Worm (Caenorhabditis elegans) whole organism, L4 larva: Measurements from ENCODE around the gene srh-39.

ENCODE experiments used
- D1046.2 ChIP-seq: fragments of 200-800 bp; sonication (Bioruptor generic); IDR thresholded peaks from 2 replicates; pipeline ENCODE4 v1.3.6; 2022; ENCODE audit warnings: missing genetic modification characterization, missing compliant biosample characterization
- F10B5.3 ChIP-seq: sonication (generic microtip); optimal IDR thresholded peaks from 2 replicates; lab custom pipeline; 2016; ENCODE audit warnings: mild to moderate bottlenecking, missing genetic modification characterization, missing compliant biosample characterization
- F37D6.2 ChIP-seq: sonication (generic microtip); optimal IDR thresholded peaks from 2 replicates; lab custom pipeline; 2016; ENCODE audit warnings: mild to moderate bottlenecking, missing genetic modification characterization, missing compliant biosample characterization
- F44E2.7 ChIP-seq: fragments of 200-800 bp; sonication (Bioruptor generic); IDR thresholded peaks from 2 replicates; pipeline ENCODE4 v2.1.2; 2022; ENCODE audit warnings: missing genetic modification characterization, missing compliant biosample characterization
- R02D3.7 ChIP-seq: fragments of 150-350 bp; sonication (generic microtip); optimal IDR thresholded peaks from 3 replicates; lab custom pipeline; 2014; ENCODE audit warnings: missing biosample characterization, missing genetic modification characterization
- T26A8.4 ChIP-seq: fragments of 200-800 bp; sonication (Bioruptor generic); IDR thresholded peaks from 2 replicates; pipeline ENCODE4 v1.3.6; 2022; ENCODE audit warnings: missing genetic modification characterization, missing compliant biosample characterization
- Y105C5A.15 ChIP-seq: fragments of 200-800 bp; sonication (Bioruptor generic); IDR thresholded peaks from 2 replicates; pipeline ENCODE4 v1.3.6; 2022; ENCODE audit warnings: missing genetic modification characterization, missing compliant biosample characterization
- Y75B8A.6 ChIP-seq: fragments of 200-800 bp; sonication (Bioruptor generic); IDR thresholded peaks from 2 replicates; pipeline ENCODE4 v1.3.6; 2022; ENCODE audit warnings: missing genetic modification reagents, missing genetic modification characterization, missing compliant biosample characterization
- aha-1 ChIP-seq: fragments of 150-350 bp; peaks from one replicate; lab custom pipeline; 2014; ENCODE audit warnings: missing biosample characterization, missing genetic modification characterization
- ceh-20 ChIP-seq: fragments of 200-800 bp; sonication (Bioruptor generic); IDR thresholded peaks from 2 replicates; pipeline ENCODE4 v1.3.6; 2022; ENCODE audit warnings: missing genetic modification reagents, missing genetic modification characterization, missing compliant biosample characterization
- ceh-32 ChIP-seq: sonication (generic microtip); optimal IDR thresholded peaks from 2 replicates; lab custom pipeline; 2016; ENCODE audit warnings: mild to moderate bottlenecking, missing genetic modification characterization, missing compliant biosample characterization; ENCODE audit not compliant: poor library complexity
- ces-1 ChIP-seq: fragments of 150-350 bp; sonication (generic microtip); optimal IDR thresholded peaks from 4 replicates; lab custom pipeline; 2014; ENCODE audit warnings: missing biosample characterization, missing genetic modification reagents, missing genetic modification characterization
- cey-2 ChIP-seq: sonication (generic microtip); optimal IDR thresholded peaks from 3 replicates; lab custom pipeline; 2017; ENCODE audit warnings: missing genetic modification characterization, mild to moderate bottlenecking, missing compliant biosample characterization, antibody characterized with exemption, borderline replicate concordance; ENCODE audit not compliant: insufficient read depth
- daf-16 ChIP-seq, 3 experiments: sonication (generic microtip); optimal IDR thresholded peaks; 2 replicates each; lab custom pipeline; 2016 to 2017; ENCODE audit warnings: missing genetic modification characterization in 3 of 3, missing genetic modification reagents in 3 of 3, mild to moderate bottlenecking in 2 of 3, missing compliant biosample characterization in 2 of 3, missing biosample characterization in 1 of 3, moderate library complexity in 1 of 3
- daf-8 ChIP-seq: fragments of 200-800 bp; sonication (Bioruptor generic); IDR thresholded peaks from 2 replicates; pipeline ENCODE4 v1.3.6; 2022; ENCODE audit warnings: missing genetic modification characterization, missing compliant biosample characterization
- dve-1 ChIP-seq: sonication (generic microtip); optimal IDR thresholded peaks from 2 replicates; lab custom pipeline; 2017; ENCODE audit warnings: antibody characterized with exemption, mild to moderate bottlenecking, missing genetic modification characterization, missing compliant biosample characterization; ENCODE audit not compliant: insufficient read depth
- fos-1 ChIP-seq: fragments of 150-350 bp; optimal IDR thresholded peaks from 2 replicates; lab custom pipeline; 2014; ENCODE audit warnings: missing biosample characterization, missing genetic modification characterization
- hlh-11 ChIP-seq: fragments of 200-800 bp; sonication (Bioruptor generic); optimal IDR thresholded peaks from 2 replicates; lab custom pipeline; 2018; ENCODE audit warnings: mild to moderate bottlenecking, missing genetic modification characterization, missing compliant biosample characterization
- hlh-30 ChIP-seq: sonication (generic microtip); optimal IDR thresholded peaks from 2 replicates; lab custom pipeline; 2017; ENCODE audit warnings: antibody characterized with exemption, mild to moderate bottlenecking, missing genetic modification characterization, missing compliant biosample characterization; ENCODE audit not compliant: insufficient read depth
- hmg-1.1 ChIP-seq: fragments of 200-800 bp; sonication (Bioruptor generic); IDR thresholded peaks from 2 replicates; pipeline ENCODE4 v1.3.6; 2022; ENCODE audit warnings: missing genetic modification reagents, missing genetic modification characterization, missing compliant biosample characterization
- lir-3 ChIP-seq: sonication (generic microtip); optimal IDR thresholded peaks from 2 replicates; lab custom pipeline; 2016; ENCODE audit warnings: mild to moderate bottlenecking, missing genetic modification characterization, missing compliant biosample characterization
- lsy-2 ChIP-seq, 2 experiments: fragments of 150-350 bp in 1 of 2; sonication (generic microtip) in 1 of 2; optimal IDR thresholded peaks; 2 replicates each; lab custom pipeline; 2014 to 2017; ENCODE audit warnings: missing biosample characterization in 2 of 2, missing genetic modification characterization in 2 of 2
- madf-5 ChIP-seq, 2 experiments: fragments of 200-800 bp; sonication (Bioruptor generic); IDR thresholded peaks; 2 replicates each; pipeline ENCODE4 v1.3.6; 2022; ENCODE audit warnings: missing compliant biosample characterization in 2 of 2, missing genetic modification characterization in 2 of 2
- mep-1 ChIP-seq: fragments of 150-350 bp; sonication (generic microtip); optimal IDR thresholded peaks from 3 replicates; lab custom pipeline; 2014; ENCODE audit warnings: missing biosample characterization, missing genetic modification characterization
- mes-2 ChIP-seq: sonication (generic microtip); optimal IDR thresholded peaks from 2 replicates; lab custom pipeline; 2016; ENCODE audit warnings: missing genotype, mild to moderate bottlenecking, missing genetic modification characterization, missing compliant biosample characterization; ENCODE audit not compliant: poor library complexity, severe bottlenecking
- mxl-3 ChIP-seq: fragments of 200-800 bp; sonication (Bioruptor generic); optimal IDR thresholded peaks from 2 replicates; lab custom pipeline; 2018; ENCODE audit warnings: mild to moderate bottlenecking, missing genetic modification characterization, missing compliant biosample characterization
- nhr-102 ChIP-seq: sonication (generic microtip); optimal IDR thresholded peaks from 2 replicates; lab custom pipeline; 2016; ENCODE audit warnings: mild to moderate bottlenecking, missing genetic modification characterization, moderate library complexity, missing compliant biosample characterization
- nhr-11 ChIP-seq: fragments of 150-350 bp; optimal IDR thresholded peaks from 2 replicates; lab custom pipeline; 2014; ENCODE audit warnings: missing biosample characterization, missing genetic modification characterization
- nhr-237 ChIP-seq: sonication (generic microtip); optimal IDR thresholded peaks from 2 replicates; lab custom pipeline; 2017; ENCODE audit warnings: missing biosample characterization, missing genetic modification characterization
- nhr-28 ChIP-seq: fragments of 150-350 bp; optimal IDR thresholded peaks from 2 replicates; lab custom pipeline; 2014; ENCODE audit warnings: missing biosample characterization, missing genetic modification characterization
- nhr-48 ChIP-seq: sonication (generic microtip); optimal IDR thresholded peaks from 2 replicates; lab custom pipeline; 2016; ENCODE audit warnings: mild to moderate bottlenecking, missing genetic modification characterization, missing compliant biosample characterization
- nhr-6 ChIP-seq: fragments of 150-350 bp; optimal IDR thresholded peaks from 2 replicates; lab custom pipeline; 2014; ENCODE audit warnings: missing biosample characterization, missing genetic modification characterization
- nhr-77 ChIP-seq: fragments of 150-350 bp; optimal IDR thresholded peaks from 2 replicates; lab custom pipeline; 2014; ENCODE audit warnings: missing biosample characterization, missing genetic modification characterization
- php-3 ChIP-seq: fragments of 200-800 bp; sonication (Bioruptor generic); IDR thresholded peaks from 2 replicates; pipeline ENCODE4 v1.3.6; 2022; ENCODE audit warnings: missing genetic modification reagents, missing genetic modification characterization, missing compliant biosample characterization
- pqm-1 ChIP-seq: sonication (generic microtip); optimal IDR thresholded peaks from 2 replicates; lab custom pipeline; 2017; ENCODE audit warnings: missing biosample characterization, missing genetic modification characterization
- tag-97 ChIP-seq: fragments of 200-800 bp; sonication (Bioruptor generic); IDR thresholded peaks from 2 replicates; pipeline ENCODE4 v1.3.6; 2022; ENCODE audit warnings: missing genetic modification characterization, missing compliant biosample characterization
- tra-1 ChIP-seq: fragments of 200-800 bp; sonication (Bioruptor generic); IDR thresholded peaks from 2 replicates; pipeline ENCODE4 v1.3.6; 2022; ENCODE audit warnings: missing genetic modification reagents, missing genetic modification characterization, missing compliant biosample characterization
- unc-62 ChIP-seq, 3 experiments: fragments of 150-350 bp in 1 of 3; sonication (generic microtip); optimal IDR thresholded peaks in 2 of 3; peaks in 1 of 3; 1 replicate in 1 of 3; 2 replicates in 2 of 3; lab custom pipeline; 2014 to 2017; ENCODE audit warnings: missing biosample characterization in 3 of 3, missing genetic modification characterization in 3 of 3, missing genetic modification reagents in 3 of 3, missing genotype in 1 of 3
- vab-7 ChIP-seq: fragments of 200-800 bp; sonication (Bioruptor generic); IDR thresholded peaks from 2 replicates; pipeline ENCODE4 v1.3.6; 2022; ENCODE audit warnings: missing genetic modification reagents, missing genetic modification characterization, missing compliant biosample characterization
- zfp-3 ChIP-seq: fragments of 200-800 bp; sonication (Bioruptor generic); conservative IDR thresholded peaks from 2 replicates; pipeline ENCODE4 v1.3.6; 2022; ENCODE audit warnings: missing genetic modification reagents, missing genetic modification characterization, missing compliant biosample characterization
- zip-11 ChIP-seq: fragments of 200-800 bp; sonication (Bioruptor generic); IDR thresholded peaks from 2 replicates; pipeline ENCODE4 v1.3.6; 2022; ENCODE audit warnings: missing genetic modification characterization, missing compliant biosample characterization
- zip-2 ChIP-seq: fragments of 150-350 bp; optimal IDR thresholded peaks from 2 replicates; lab custom pipeline; 2014; ENCODE audit warnings: missing biosample characterization, missing genetic modification characterization
- ztf-11 ChIP-seq: fragments of 150-350 bp; optimal IDR thresholded peaks from 2 replicates; lab custom pipeline; 2014; ENCODE audit warnings: missing biosample characterization, missing genetic modification characterization
- ztf-7 ChIP-seq: fragments of 150-350 bp; optimal IDR thresholded peaks from 2 replicates; lab custom pipeline; 2014; ENCODE audit warnings: missing biosample characterization, missing genetic modification characterization

The srh-39 gene

ce11 chrII:7765456-7765855 lies at the start of gene srh-39:
TSS of gene srh-39 (minus strand) at chrII:7765556.
- TF ChIP-seq Y75B8A.6 (GFP tag; lab: Robert Waterston, UW), result no peak
- no peak for TF ChIP-seq R02D3.7 (tag; lab: Kevin White, UChicago)
- TF ChIP-seq nhr-28, result no peak
- TF ChIP-seq fos-1 (tag; lab: Kevin White, UChicago), result no peak
- no peak for TF ChIP-seq Y105C5A.15 (GFP tag; lab: Robert Waterston, UW)
- no peak for TF ChIP-seq vab-7
- no peak for TF ChIP-seq nhr-11
- no peak for TF ChIP-seq cey-2 (tag; lab: Kevin White, UChicago)
- no peak for TF ChIP-seq lir-3 (tag; lab: Kevin White, UChicago)
- TF ChIP-seq, all 104 proteins: peak for 0

DNA sequence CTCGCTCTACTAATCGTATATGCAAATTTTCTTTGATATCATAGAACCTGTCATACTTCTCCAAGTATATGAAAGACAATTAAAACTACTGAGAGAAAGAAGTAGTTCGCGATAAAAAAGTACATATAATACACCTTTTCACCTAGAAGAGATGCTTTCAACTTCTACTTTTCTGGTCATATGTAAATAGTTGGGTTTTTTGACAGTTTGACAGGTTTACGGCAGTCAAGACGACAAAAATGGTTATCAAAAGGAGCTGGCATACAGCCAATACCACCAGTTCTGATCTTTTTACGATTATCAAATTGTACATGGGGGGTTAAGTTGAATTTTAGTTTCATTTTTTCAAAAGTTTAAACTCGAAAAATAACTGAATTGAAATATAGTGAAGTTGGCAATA lies 49.6 kb upstream of the srh-39 start:
- TF ChIP-seq daf-16 (GFP tag; optimal IDR thresholded peaks at IDR 0.05; lab: Kevin White, UChicago), result no peak
- TF ChIP-seq daf-16 (tag; optimal IDR thresholded peaks at IDR 0.05; lab: Kevin White, UChicago), result peak; percentile 90
- peak; percentile 89 for TF ChIP-seq pqm-1
- peak; percentile 57 for TF ChIP-seq aha-1 (tag; lab: Kevin White, UChicago)
- TF ChIP-seq dve-1, result peak; percentile 93
- TF ChIP-seq lsy-2 (tag; optimal IDR thresholded peaks at IDR 0.05; lab: Kevin White, UChicago), result peak in 1 of 2 experiments; percentile 10
- TF ChIP-seq zfp-3 (GFP tag; lab: Robert Waterston, UW), result no peak
- TF ChIP-seq tra-1 (GFP tag; lab: Robert Waterston, UW), result peak; percentile 84
- peak; percentile 96 for TF ChIP-seq php-3
- no peak for TF ChIP-seq tag-97 (GFP tag; lab: Robert Waterston, UW)
- peak; percentile 40 for TF ChIP-seq nhr-77 (tag; lab: Kevin White, UChicago)
- no peak for TF ChIP-seq ceh-32
- TF ChIP-seq nhr-48 (tag; lab: Kevin White, UChicago), result peak; percentile 34
- peak; percentile 73 for TF ChIP-seq nhr-28
- TF ChIP-seq D1046.2 (GFP tag; lab: Robert Waterston, UW), result no peak
- TF ChIP-seq hlh-30, result peak; percentile 7
- peak; percentile 8 to 73 for TF ChIP-seq unc-62 (GFP tag; optimal IDR thresholded peaks at IDR 0.05 in 1 of 2; lab: Kevin White, UChicago)
- no peak for TF ChIP-seq unc-62 (tag; optimal IDR thresholded peaks at IDR 0.05; lab: Kevin White, UChicago)
- TF ChIP-seq nhr-102 (tag; lab: Kevin White, UChicago), result peak; percentile 29
- TF ChIP-seq hlh-11 (tag; lab: Kevin White, UChicago), result peak; percentile 86

ce11 chrII:7814215-7814614 lies 48.9 kb upstream of the srh-39 start:
- TF ChIP-seq aha-1 (tag; lab: Kevin White, UChicago) (no peak), nhr-6 (peak; percentile 57), mes-2 (tag; lab: Kevin White, UChicago) (peak; percentile 19), ztf-11 (no peak), unc-62 (GFP tag; optimal IDR thresholded peaks at IDR 0.05 in 1 of 2; lab: Kevin White, UChicago) (peak in 1 of 2 experiments; percentile 25), unc-62 (tag; optimal IDR thresholded peaks at IDR 0.05; lab: Kevin White, UChicago) (no peak), mxl-3 (GFP tag; lab: Kevin White, UChicago) (no peak), tag-97 (GFP tag; lab: Robert Waterston, UW) (no peak), php-3 (no peak), fos-1 (tag; lab: Kevin White, UChicago) (no peak)
- TF ChIP-seq, all 104 proteins: peak for 3

- no peak for TF ChIP-seq hmg-1.1
- TF ChIP-seq hlh-11 (tag; lab: Kevin White, UChicago), result peak; percentile 37
- TF ChIP-seq daf-16 (GFP tag; optimal IDR thresholded peaks at IDR 0.05; lab: Kevin White, UChicago), result no peak
- peak; percentile 26 for TF ChIP-seq daf-16 (tag; optimal IDR thresholded peaks at IDR 0.05; lab: Kevin White, UChicago)
- no peak for TF ChIP-seq vab-7
- TF ChIP-seq daf-8 (GFP tag; lab: Robert Waterston, UW), result no peak
- no peak for TF ChIP-seq nhr-11
- TF ChIP-seq ces-1 (GFP tag; lab: Kevin White, UChicago), result no peak
- peak; percentile 46 for TF ChIP-seq hlh-30
- TF ChIP-seq tag-97 (GFP tag; lab: Robert Waterston, UW), result no peak
- TF ChIP-seq F10B5.3 (tag; lab: Kevin White, UChicago), result no peak
- TF ChIP-seq ztf-7 (tag; lab: Kevin White, UChicago), result no peak
- no peak for TF ChIP-seq fos-1 (tag; lab: Kevin White, UChicago)
- TF ChIP-seq nhr-28, result peak; percentile 52
- TF ChIP-seq ceh-32, result no peak
- TF ChIP-seq T26A8.4 (GFP tag; lab: Robert Waterston, UW), result no peak
- no peak for TF ChIP-seq F44E2.7 (GFP tag; lab: Robert Waterston, UW)
- TF ChIP-seq ceh-20 (GFP tag; lab: Robert Waterston, UW), result no peak
- TF ChIP-seq madf-5 (GFP tag; IDR thresholded peaks at IDR 0.05; lab: Robert Waterston, UW), result no peak
- TF ChIP-seq zip-2 (tag; lab: Kevin White, UChicago), result no peak
- no peak for TF ChIP-seq nhr-237
- TF ChIP-seq mep-1 (tag; lab: Kevin White, UChicago), result no peak
- peak; percentile 67 for TF ChIP-seq nhr-77 (tag; lab: Kevin White, UChicago)
- TF ChIP-seq F37D6.2, result no peak
- no peak for TF ChIP-seq zip-11
These were observed 48.3 kb upstream of the srh-39 start for ce11 chrII:7813645-7814044.
